Worm (Caenorhabditis elegans) whole organism, L2 larva: ENCODE results near the gene rfc-2.

Experiments
- blmp-1 ChIP-seq: sonication (generic microtip); optimal IDR thresholded peaks from 2 replicates; lab custom pipeline; 2017; ENCODE audit warnings: missing genetic modification characterization, mild to moderate bottlenecking, missing compliant biosample characterization, antibody characterized with exemption, moderate library complexity; ENCODE audit not compliant: insufficient read depth
- lin-39 ChIP-seq: fragments of 150-350 bp; optimal IDR thresholded peaks from 2 replicates; lab custom pipeline; 2014; ENCODE audit warnings: missing biosample characterization, missing genetic modification reagents, missing genetic modification characterization
- nhr-23 ChIP-seq: fragments of 150-350 bp; optimal IDR thresholded peaks from 2 replicates; lab custom pipeline; 2014; ENCODE audit warnings: missing biosample characterization, missing genetic modification reagents, missing genetic modification characterization
- nhr-237 ChIP-seq: fragments of 150-350 bp; optimal IDR thresholded peaks from 2 replicates; lab custom pipeline; 2014; ENCODE audit warnings: missing biosample characterization, missing genetic modification characterization
- unc-62 ChIP-seq: fragments of 150-350 bp; optimal IDR thresholded peaks from 2 replicates; lab custom pipeline; 2014; ENCODE audit warnings: missing biosample characterization, missing genetic modification reagents, missing genetic modification characterization
- ztf-11 ChIP-seq: sonication (generic microtip); optimal IDR thresholded peaks from 2 replicates; lab custom pipeline; 2017; ENCODE audit warnings: missing biosample characterization, missing genetic modification characterization

DNA sequence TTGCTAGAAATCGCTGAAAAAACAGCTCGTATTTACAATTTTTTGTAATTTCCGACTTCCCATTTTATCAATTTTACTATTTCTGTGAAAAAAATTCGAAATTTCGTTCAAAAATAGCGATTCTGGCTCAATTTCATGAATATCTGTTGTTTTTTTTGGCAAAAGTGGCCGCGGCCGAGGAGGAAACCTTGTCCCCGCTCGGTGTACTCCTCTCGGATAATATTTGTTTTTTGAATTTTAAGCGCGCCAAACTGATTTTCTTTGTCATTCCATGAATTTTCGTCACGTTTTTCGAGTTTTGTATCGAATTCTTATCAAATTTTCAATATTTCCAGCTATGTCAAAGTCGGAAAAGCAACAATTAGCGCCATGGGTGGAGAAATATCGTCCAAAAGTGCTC, at the start of gene rfc-2:
- no peak for TF ChIP-seq nhr-237 (tag; lab: Kevin White, UChicago)
- TF ChIP-seq blmp-1 (tag; lab: Kevin White, UChicago) = no peak
- TF ChIP-seq lin-39 = no peak
- TF ChIP-seq nhr-23 (tag; lab: Kevin White, UChicago) = no peak
- TF ChIP-seq ztf-11 (tag; lab: Kevin White, UChicago) = no peak
- no peak for TF ChIP-seq unc-62 (GFP tag; lab: Kevin White, UChicago)
